Worm (Caenorhabditis elegans): ENCODE measurements around the gene phyh-1.

The phyh-1 gene

ce11 chrIV:17262385-17262784 lies 3.2 kb upstream of the phyh-1 start, which contains the start of gene ZK550.6:
Gene ZK550.6 (minus strand): TSS chrIV:17262485.
- TF ChIP-seq fos-1 (tag; optimal IDR thresholded peaks at IDR 0.05) (no peak), egl-27 (tag; optimal IDR thresholded peaks at IDR 0.05) (no peak), nhr-25 (tag; optimal IDR thresholded peaks at IDR 0.05) (no peak), elt-1 (tag; optimal IDR thresholded peaks at IDR 0.05) (no peak), aly-2 (tag; optimal IDR thresholded peaks at IDR 0.05) (no peak), lin-15B (tag; optimal IDR thresholded peaks at IDR 0.05) (no peak), ceh-28 (tag; optimal IDR thresholded peaks at IDR 0.05) (no peak), mml-1 (tag; optimal IDR thresholded peaks at IDR 0.05) (no peak), hmg-11 (tag; optimal IDR thresholded peaks at IDR 0.05) (no peak), elt-2 (tag; optimal IDR thresholded peaks at IDR 0.05) (no peak), nhr-76 (tag; optimal IDR thresholded peaks at IDR 0.05) (no peak), jun-1 (tag; optimal IDR thresholded peaks at IDR 0.05) (no peak), nhr-67 (tag; optimal IDR thresholded peaks at IDR 0.05) (no peak), fkh-10 (GFP tag; optimal IDR thresholded peaks at IDR 0.05) (no peak), nhr-11 (tag; optimal IDR thresholded peaks at IDR 0.05) (no peak), nhr-23 (tag; optimal IDR thresholded peaks at IDR 0.05) (no peak)

DNA sequence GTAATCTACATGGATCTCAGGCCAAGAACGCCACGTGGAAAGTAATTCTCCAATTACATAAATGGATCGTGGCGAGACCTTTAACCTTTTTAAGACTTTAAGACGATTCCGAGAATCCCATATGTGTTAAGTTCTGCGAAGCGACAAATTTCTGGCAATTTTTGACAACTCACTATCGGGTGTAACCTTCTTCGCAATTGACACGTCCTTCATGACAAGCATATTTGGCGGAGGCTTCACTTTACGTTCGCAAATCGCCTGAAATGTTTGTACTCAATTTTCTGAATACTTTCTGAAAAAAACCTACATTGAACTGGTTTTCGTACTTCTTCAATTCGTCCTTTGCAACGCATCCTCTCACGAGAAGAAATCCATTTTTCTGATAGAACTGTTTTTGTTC lies 386 bp downstream of the phyh-1 start:
- no peak for TF ChIP-seq pqm-1 (tag; optimal IDR thresholded peaks at IDR 0.05)
- TF ChIP-seq ceh-16 (tag; optimal IDR thresholded peaks at IDR 0.05): no peak
- no peak for TF ChIP-seq egl-27 (tag; optimal IDR thresholded peaks at IDR 0.05)
- TF ChIP-seq fkh-10 (GFP tag; optimal IDR thresholded peaks at IDR 0.05): no peak
- TF ChIP-seq nhr-67 (tag; optimal IDR thresholded peaks at IDR 0.05): no peak
- no peak for TF ChIP-seq tbx-2 (tag; optimal IDR thresholded peaks at IDR 0.05)
- no peak for TF ChIP-seq zag-1 (tag; optimal IDR thresholded peaks at IDR 0.05)
- no peak for TF ChIP-seq mml-1 (tag; optimal IDR thresholded peaks at IDR 0.05)
- no peak for TF ChIP-seq mdl-1 (tag; optimal IDR thresholded peaks at IDR 0.05)
- no peak for TF ChIP-seq aly-2 (tag; optimal IDR thresholded peaks at IDR 0.05)
- TF ChIP-seq elt-3 (tag; optimal IDR thresholded peaks at IDR 0.05): no peak
- no peak for TF ChIP-seq fos-1 (tag; optimal IDR thresholded peaks at IDR 0.05)
- no peak for TF ChIP-seq skn-1 (tag; optimal IDR thresholded peaks at IDR 0.05)
- TF ChIP-seq nhr-76 (tag; optimal IDR thresholded peaks at IDR 0.05): no peak

DNA sequence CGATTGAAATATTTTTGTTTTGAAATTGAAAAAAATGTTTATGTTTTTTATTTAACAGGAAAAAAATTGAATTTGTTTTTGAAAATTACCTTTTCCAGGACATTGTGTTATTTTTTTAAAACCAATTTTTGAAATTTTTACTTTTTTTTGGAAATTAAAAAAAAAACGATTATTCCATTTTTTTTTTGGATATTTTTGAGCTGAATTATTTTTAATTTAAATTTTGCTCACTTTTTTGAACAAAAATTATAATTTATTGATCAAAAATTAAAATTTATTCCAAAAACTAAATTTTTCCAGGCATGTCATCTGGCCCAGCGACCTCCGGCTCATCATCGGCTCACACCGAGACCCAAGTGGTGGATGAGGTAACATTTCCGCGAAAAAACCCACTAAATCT lies 4.2 kb downstream of the phyh-1 start, which contains the start of gene gtf-2E1:
TSS of gene gtf-2E1 (plus strand) at position 301 of the 400 bp plus-strand sequence.
- TF ChIP-seq unc-62 (GFP tag; optimal IDR thresholded peaks at IDR 0.05): no peak
- TF ChIP-seq sea-2 (GFP tag; optimal IDR thresholded peaks at IDR 0.05): no peak
- no peak for TF ChIP-seq fkh-2 (tag; optimal IDR thresholded peaks at IDR 0.05)

ce11 chrIV:17253435-17253834 lies 5.8 kb downstream of the phyh-1 start:
- TF ChIP-seq ceh-9 (tag; optimal IDR thresholded peaks at IDR 0.05) (no peak), egl-5 (tag; optimal IDR thresholded peaks at IDR 0.05) (no peak), pqm-1 (tag; optimal IDR thresholded peaks at IDR 0.05) (no peak), nhr-76 (tag; optimal IDR thresholded peaks at IDR 0.05) (no peak), nhr-237 (tag; optimal IDR thresholded peaks at IDR 0.05) (no peak), tbx-2 (tag; optimal IDR thresholded peaks at IDR 0.05) (no peak), fos-1 (tag; optimal IDR thresholded peaks at IDR 0.05) (no peak), pha-4 (tag; optimal IDR thresholded peaks at IDR 0.05) (no peak), ceh-16 (tag; optimal IDR thresholded peaks at IDR 0.05) (no peak), unc-39 (tag; optimal IDR thresholded peaks at IDR 0.05) (no peak), hmg-11 (tag; optimal IDR thresholded peaks at IDR 0.05) (no peak), fkh-2 (tag; optimal IDR thresholded peaks at IDR 0.05) (no peak), ceh-82 (tag; optimal IDR thresholded peaks at IDR 0.05) (no peak), zag-1 (tag; optimal IDR thresholded peaks at IDR 0.05) (no peak), ZK546.5 (tag; optimal IDR thresholded peaks at IDR 0.05) (no peak), ceh-28 (tag; optimal IDR thresholded peaks at IDR 0.05) (no peak)

ce11 chrIV:17249691-17250181 lies 9.5 kb downstream of the phyh-1 start, which contains the start of gene eelo-2:
Gene eelo-2 (plus strand): TSS chrIV:17250131.
- TF ChIP-seq ceh-28 (tag; optimal IDR thresholded peaks at IDR 0.05): peak; percentile 94
- peak; percentile 98 for TF ChIP-seq nfya-1 (tag; optimal IDR thresholded peaks at IDR 0.05; ENCODE audit: insufficient read depth)
- peak; percentile 96 for TF ChIP-seq ceh-82 (tag; optimal IDR thresholded peaks at IDR 0.05)
- no peak for TF ChIP-seq mml-1 (tag; optimal IDR thresholded peaks at IDR 0.05)
- TF ChIP-seq elt-2 (tag; optimal IDR thresholded peaks at IDR 0.05): peak; percentile 90
- TF ChIP-seq elt-3 (tag; optimal IDR thresholded peaks at IDR 0.05): peak in 1 of 3 experiments; percentile 73
- TF ChIP-seq jun-1 (tag; optimal IDR thresholded peaks at IDR 0.05): peak; percentile 97
- TF ChIP-seq snpc-4 (tag; optimal IDR thresholded peaks at IDR 0.05): peak; percentile 97
- peak; percentile 96 for TF ChIP-seq lsy-12 (tag; optimal IDR thresholded peaks at IDR 0.05)
- TF ChIP-seq mdl-1 (tag; optimal IDR thresholded peaks at IDR 0.05): no peak
- no peak for TF ChIP-seq nhr-12 (tag; optimal IDR thresholded peaks at IDR 0.05)
- TF ChIP-seq unc-39 (tag; optimal IDR thresholded peaks at IDR 0.05): peak; percentile 48
- peak; percentile 40 for TF ChIP-seq nhr-67 (tag; optimal IDR thresholded peaks at IDR 0.05)
- peak; percentile 59 for TF ChIP-seq ZK546.5 (tag; optimal IDR thresholded peaks at IDR 0.05)
- TF ChIP-seq lin-39 (tag; optimal IDR thresholded peaks at IDR 0.05): peak; percentile 99
- peak; percentile 96 for TF ChIP-seq tbx-2 (tag; optimal IDR thresholded peaks at IDR 0.05)
- no peak for TF ChIP-seq eor-1 (tag; optimal IDR thresholded peaks at IDR 0.05)
- peak; percentile 64 for TF ChIP-seq fos-1 (tag; optimal IDR thresholded peaks at IDR 0.05)
- peak; percentile 100 for TF ChIP-seq pha-4 (tag; optimal IDR thresholded peaks at IDR 0.05)
- TF ChIP-seq elt-1 (tag; optimal IDR thresholded peaks at IDR 0.05): peak; percentile 72
- peak; percentile 91 for TF ChIP-seq ztf-4 (tag; optimal IDR thresholded peaks at IDR 0.05)
- peak; percentile 96 for TF ChIP-seq hmg-11 (tag; optimal IDR thresholded peaks at IDR 0.05)
- TF ChIP-seq ceh-9 (tag; optimal IDR thresholded peaks at IDR 0.05): no peak
- TF ChIP-seq pqm-1 (tag; optimal IDR thresholded peaks at IDR 0.05): peak; percentile 86
- peak; percentile 90 for TF ChIP-seq zag-1 (tag; optimal IDR thresholded peaks at IDR 0.05)
- TF ChIP-seq egl-5 (tag; optimal IDR thresholded peaks at IDR 0.05): peak; percentile 93
- peak; percentile 35 for TF ChIP-seq ceh-16 (tag; optimal IDR thresholded peaks at IDR 0.05)
- TF ChIP-seq daf-12 (tag; optimal IDR thresholded peaks at IDR 0.05): peak; percentile 40
